Fruit fly (Drosophila melanogaster): ENCODE data around the gene wupA.

Gene wupA

DNA sequence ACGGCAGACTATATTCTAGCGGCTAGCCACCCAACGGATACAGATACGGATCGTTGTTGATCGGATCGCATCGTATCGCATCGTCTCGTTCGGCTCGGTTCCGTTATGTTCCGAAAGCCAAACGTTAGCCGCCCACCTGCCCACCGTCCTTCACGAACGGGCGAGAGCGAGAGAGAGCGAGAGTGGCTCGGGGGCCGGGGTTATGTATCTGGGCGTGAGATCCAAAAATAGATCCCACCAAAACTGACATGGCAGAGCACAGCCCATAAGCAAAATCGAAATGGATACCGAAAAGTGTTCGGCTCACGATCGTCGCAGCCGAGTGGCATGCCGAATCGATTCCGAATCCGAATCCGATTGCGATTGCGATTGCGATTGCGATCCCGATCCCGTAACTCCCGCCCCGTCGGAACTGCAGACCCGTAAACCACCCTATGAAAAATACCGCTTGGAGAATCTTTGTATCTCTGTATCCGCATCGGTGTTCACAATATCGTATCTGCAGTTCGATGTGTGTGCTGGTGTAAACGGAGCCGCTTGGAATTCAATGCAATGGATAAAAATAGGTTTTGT, at the start of gene wupA:
Gene wupA, minus strand, starts transcription at position 112 of the 573 bp plus-strand sequence.
- TF ChIP-seq CTCF (optimal IDR thresholded peaks at IDR 0.05) (no peak), CG8478 (optimal IDR thresholded peaks at IDR 0.05) (no peak)

DNA sequence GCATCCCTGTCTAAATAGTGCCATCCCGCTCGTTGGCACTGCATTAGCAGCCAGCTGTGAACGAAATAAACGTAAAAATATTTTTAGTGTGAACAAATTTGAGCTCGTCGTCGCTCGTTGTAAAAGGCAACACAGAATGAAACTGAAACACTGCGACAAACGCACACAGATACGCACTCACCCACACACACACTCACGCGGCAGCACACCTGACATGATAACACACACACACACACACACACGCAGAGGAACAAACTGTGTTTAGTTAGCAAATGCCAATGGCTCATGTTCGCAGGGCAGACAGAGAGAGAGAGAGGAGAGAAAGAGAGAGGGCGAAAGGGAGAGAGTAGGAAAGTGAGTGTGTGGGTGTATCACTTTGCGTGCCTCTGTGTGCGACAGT, 42.2 kb upstream of the wupA start:
- no peak for TF ChIP-seq CTCF (optimal IDR thresholded peaks at IDR 0.05)
- no peak for TF ChIP-seq CG8478 (optimal IDR thresholded peaks at IDR 0.05)

DNA sequence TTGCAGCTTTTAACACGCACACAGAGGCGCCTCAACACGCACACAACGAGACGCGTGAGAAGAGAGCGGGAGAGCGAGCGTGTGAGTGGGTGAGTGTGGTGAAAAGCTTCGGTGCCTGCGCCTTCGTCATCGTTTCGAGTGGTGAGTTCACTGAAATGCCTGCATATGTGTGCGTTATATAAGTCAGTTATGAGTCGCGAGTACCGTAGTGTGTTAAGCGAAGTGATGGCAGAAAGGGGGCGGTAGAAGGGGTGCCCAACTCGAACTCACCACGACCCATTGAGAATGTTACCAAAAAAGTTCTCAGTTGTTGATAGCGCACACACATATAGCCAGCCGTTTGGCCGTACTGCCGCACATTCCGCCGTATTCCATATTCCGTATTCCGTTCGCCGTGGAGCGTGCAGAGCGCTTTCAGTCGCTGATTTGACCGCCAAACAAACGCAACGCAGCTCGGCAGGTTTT, 38.3 kb upstream of the wupA start, which contains the start of gene Frq1:
Gene Frq1, plus strand, starts transcription at position 415 of the 465 bp plus-strand sequence.
- TF ChIP-seq CG8478 (optimal IDR thresholded peaks at IDR 0.05): no peak
- no peak for TF ChIP-seq CTCF (optimal IDR thresholded peaks at IDR 0.05)

- no peak for TF ChIP-seq CTCF (optimal IDR thresholded peaks at IDR 0.05)
- TF ChIP-seq CG8478 (optimal IDR thresholded peaks at IDR 0.05): no peak
Observed at dm6 chrX:18153001-18153400, 36.3 kb upstream of the wupA start.

- TF ChIP-seq CG8478 (optimal IDR thresholded peaks at IDR 0.05): no peak
- no peak for TF ChIP-seq CTCF (optimal IDR thresholded peaks at IDR 0.05)
Observed at dm6 chrX:18151323-18151722, 34.6 kb upstream of the wupA start.

DNA sequence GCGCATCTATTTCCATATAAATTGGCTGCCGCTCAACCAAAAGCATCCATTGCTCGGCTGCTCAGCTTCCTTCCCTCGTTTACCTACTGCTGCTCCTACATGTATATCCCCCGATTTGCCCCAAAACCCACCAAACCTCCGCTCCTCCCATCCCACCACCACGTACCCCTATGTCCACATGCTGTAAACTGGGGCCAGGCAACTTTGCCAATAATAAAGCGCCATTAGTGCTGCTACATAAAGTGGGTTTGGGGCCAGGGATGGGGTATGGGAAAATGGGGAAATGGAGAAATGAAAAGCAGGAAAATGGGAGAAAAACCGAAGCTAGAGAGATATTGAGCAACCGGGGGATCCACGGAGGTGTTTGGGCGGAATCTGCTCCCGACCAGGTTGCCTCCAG, 32.6 kb upstream of the wupA start:
- TF ChIP-seq CG8478 (optimal IDR thresholded peaks at IDR 0.05) (no peak), CTCF (optimal IDR thresholded peaks at IDR 0.05) (no peak)

DNA sequence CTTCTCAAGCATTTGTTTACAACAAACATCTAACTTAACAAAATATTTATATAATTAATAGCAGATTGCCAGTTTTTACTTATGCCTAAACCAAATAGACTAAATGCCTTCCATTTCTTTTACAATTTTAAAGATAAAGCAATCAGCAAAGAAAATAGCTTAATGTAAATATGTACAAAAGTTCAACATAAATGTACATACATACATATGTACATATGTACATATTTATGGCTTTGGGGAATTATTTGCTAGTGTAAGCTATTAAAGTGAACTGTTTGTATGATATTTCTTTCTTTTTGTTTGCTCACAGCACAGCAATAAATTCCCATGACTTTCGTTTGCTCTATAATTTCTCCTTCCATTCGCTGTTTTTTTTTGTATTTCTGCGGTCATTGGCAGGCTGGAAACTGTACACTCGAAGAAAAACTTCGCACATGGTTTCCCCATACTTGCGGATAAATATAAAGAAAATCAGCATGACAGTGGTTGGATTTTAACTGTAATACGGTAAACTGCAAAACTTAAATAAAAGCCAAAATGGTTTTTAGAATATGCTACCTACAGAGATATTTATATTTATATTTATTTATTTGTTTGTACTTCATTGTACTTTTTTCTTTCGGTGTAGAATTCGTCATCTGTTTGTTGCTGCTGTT, 24.3 kb upstream of the wupA start:
- TF ChIP-seq CTCF (optimal IDR thresholded peaks at IDR 0.05): no peak
- no peak for TF ChIP-seq CG8478 (optimal IDR thresholded peaks at IDR 0.05)

- no peak for TF ChIP-seq CTCF (optimal IDR thresholded peaks at IDR 0.05)
- no peak for TF ChIP-seq CG8478 (optimal IDR thresholded peaks at IDR 0.05)
Observed at dm6 chrX:18139950-18140349, 23.2 kb upstream of the wupA start.

DNA sequence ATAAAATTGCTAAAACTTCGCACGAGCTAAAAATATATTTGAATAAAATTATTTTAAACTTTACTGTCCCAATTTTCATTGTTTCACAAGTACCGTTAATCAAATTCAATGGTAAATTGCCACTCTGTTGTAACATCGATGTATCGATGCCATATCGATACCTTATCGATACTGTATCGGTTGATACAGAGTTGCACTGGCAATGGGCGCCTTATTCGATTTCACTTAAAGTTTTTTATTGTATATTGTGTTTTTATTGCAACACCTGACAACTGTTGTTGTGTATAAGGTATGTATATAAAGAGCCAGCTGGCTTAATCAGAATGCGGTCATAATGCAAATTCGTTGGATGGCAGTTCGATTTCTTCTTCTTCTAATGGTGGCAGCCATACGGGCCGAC, 21.6 kb upstream of the wupA start, which contains the start of gene CG43229:
Gene CG43229, plus strand, starts transcription at position 246 of the 400 bp plus-strand sequence.
- TF ChIP-seq CTCF (optimal IDR thresholded peaks at IDR 0.05): no peak
- no peak for TF ChIP-seq CG8478 (optimal IDR thresholded peaks at IDR 0.05)

DNA sequence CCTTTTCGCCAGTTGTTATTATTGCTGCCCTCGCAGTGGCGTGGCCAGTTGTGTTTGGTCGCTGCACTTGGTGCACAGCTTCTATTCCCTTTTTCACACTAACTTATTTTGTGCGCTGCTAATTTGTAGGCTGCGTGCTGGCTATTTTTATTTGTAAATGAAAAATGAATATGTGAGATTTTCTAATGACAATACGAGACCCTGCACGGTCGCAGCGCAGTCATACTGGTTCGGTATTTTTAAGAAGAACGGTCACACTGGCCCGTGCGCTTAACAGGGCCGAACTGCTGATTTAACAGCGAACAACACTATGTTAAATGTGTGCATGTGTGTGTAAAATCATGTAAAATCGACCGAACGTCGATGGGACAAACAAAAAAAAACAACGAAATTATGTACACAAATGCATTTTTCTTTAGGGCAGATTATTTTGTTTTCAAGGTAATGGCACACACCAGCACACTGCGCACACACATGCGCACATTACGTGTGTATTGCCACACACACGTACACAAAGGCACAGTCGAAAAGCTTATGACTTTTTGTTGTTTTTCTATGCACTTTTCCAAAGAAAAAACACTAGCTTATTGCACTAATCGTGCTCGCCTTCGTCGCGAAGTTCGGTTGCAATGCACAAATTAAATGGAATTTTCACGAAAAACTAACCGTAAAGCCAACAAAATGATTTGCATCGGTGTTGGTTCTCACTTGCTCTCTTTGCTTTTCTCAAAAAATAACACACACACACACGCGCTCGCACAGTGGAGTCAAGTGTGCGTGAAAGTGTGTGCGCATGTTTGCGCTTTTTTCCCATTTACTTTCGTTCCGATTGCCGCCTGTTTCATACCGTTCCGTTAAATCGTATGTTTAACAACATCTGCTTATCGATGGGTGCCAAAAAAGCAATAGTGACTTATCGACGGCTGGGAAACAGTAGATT, 20.5 kb upstream of the wupA start, which contains the start of gene ari-1:
Gene ari-1, minus strand, starts transcription at position 875 of the 940 bp plus-strand sequence.
- TF ChIP-seq CTCF (optimal IDR thresholded peaks at IDR 0.05) (no peak), CG8478 (optimal IDR thresholded peaks at IDR 0.05) (no peak)

DNA sequence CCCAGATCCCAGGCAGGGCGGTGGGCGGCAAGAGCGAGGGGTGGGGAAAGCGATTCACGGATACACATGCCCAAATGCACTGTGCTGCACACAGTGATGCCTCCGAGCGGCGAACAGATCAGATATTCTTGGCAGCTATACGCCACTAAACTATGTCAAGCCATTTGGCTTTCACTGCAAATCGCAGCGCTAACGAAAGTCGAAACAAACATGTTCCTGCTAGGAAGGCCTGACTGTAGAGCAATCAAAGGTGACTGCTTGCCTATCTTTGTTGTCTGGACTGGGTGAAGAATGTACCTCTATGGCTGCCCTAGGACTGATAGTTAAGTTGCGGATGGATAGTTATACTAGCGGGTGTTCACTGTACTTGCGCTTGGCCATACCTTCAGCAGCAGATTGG, 19.3 kb upstream of the wupA start:
- TF ChIP-seq CG8478 (optimal IDR thresholded peaks at IDR 0.05): no peak
- no peak for TF ChIP-seq CTCF (optimal IDR thresholded peaks at IDR 0.05)

dm6 chrX:18130168-18130567, 13.4 kb upstream of the wupA start, which contains the start of gene CG43133:
CG43133 (minus strand) TSS chrX:18130178.
- TF ChIP-seq CTCF (optimal IDR thresholded peaks at IDR 0.05) (no peak), CG8478 (optimal IDR thresholded peaks at IDR 0.05) (no peak)

- TF ChIP-seq CTCF (optimal IDR thresholded peaks at IDR 0.05): peak; percentile 68 to 71
- TF ChIP-seq CG8478 (optimal IDR thresholded peaks at IDR 0.05): no peak
Observed at dm6 chrX:18129297-18129696, 12.6 kb upstream of the wupA start.

DNA sequence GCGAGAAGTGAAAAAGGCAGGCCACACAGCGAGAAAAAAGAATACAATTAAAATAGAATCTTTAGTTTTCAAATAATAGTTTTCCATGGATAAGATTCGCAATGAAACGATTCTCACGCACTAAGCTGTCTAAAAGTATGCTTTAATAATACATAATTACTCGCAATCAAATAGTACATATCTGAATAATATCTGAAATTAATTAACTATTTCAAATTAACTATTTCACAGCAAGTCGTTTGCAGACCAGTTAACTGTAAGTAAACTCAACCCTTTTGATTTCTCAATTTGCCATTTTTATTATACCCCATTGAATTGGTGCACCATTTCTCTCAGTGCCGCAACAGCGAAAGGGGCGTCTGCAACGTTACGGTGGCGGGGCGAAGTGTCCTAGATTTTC, 8.8 kb upstream of the wupA start:
- TF ChIP-seq CG8478 (optimal IDR thresholded peaks at IDR 0.05): no peak
- TF ChIP-seq CTCF (optimal IDR thresholded peaks at IDR 0.05): no peak

DNA sequence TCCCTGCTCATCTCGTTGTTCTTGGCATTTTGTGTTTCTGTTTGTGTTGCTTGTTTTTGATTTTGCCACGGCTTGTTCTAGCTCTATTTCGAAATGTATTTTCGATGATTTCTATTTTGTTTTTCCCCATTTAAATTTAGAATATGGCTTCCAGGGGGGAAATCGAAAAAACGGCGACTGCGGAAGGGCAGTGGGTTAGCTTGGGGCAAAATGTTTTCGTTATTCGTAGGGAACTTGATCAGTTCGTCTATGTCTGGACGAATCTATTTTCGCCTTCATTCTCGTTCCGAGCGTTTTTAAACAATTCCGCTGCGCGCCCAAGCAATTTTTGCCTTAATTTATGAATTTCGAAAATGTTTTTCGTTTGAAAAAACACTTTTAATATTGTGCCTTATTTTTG, 1.8 kb upstream of the wupA start:
- TF ChIP-seq CTCF (optimal IDR thresholded peaks at IDR 0.05): no peak
